Worm (Caenorhabditis elegans): ENCODE data around the gene srb-17.

- no peak for TF ChIP-seq ama-1 (optimal IDR thresholded peaks at IDR 0.05)
- TF ChIP-seq scrt-1 (GFP tag; IDR thresholded peaks at IDR 0.05) = no peak
- TF ChIP-seq aly-1 (tag; optimal IDR thresholded peaks at IDR 0.05) = no peak
- TF ChIP-seq hmg-4 (GFP tag; optimal IDR thresholded peaks at IDR 0.05) = no peak
- TF ChIP-seq ceh-36 (tag; optimal IDR thresholded peaks at IDR 0.05) = no peak
- TF ChIP-seq flt-1 (GFP tag; IDR thresholded peaks at IDR 0.05) = no peak
- TF ChIP-seq hmbx-1 (tag; optimal IDR thresholded peaks at IDR 0.05) = no peak
- no peak for TF ChIP-seq B0310.2 (tag; optimal IDR thresholded peaks at IDR 0.05)
- no peak for TF ChIP-seq tbx-37 (GFP tag; conservative IDR thresholded peaks at IDR 0.05)
- no peak for TF ChIP-seq hnd-1 (tag; optimal IDR thresholded peaks at IDR 0.05)
- TF ChIP-seq pes-1 (GFP tag; IDR thresholded peaks at IDR 0.05) = no peak
- no peak for TF ChIP-seq ets-7 (tag; optimal IDR thresholded peaks at IDR 0.05)
These were observed 7.2 kb downstream of the srb-17 start, which contains the start of gene F13B12.4 for ce11 chrIV:10449799-10450198.

All from whole organism, early embryonic.